Fruit fly (Drosophila melanogaster): ENCODE measurements around the gene CG9525.

- no peak for TF ChIP-seq ovo (GFP tag; optimal IDR thresholded peaks at IDR 0.05)
- no peak for TF ChIP-seq bab1 (GFP tag; optimal IDR thresholded peaks at IDR 0.05)
- TF ChIP-seq CG7045 (GFP tag; optimal IDR thresholded peaks at IDR 0.05) = no peak
- no peak for TF ChIP-seq CG7101 (tag; optimal IDR thresholded peaks at IDR 0.05)
- no peak for TF ChIP-seq kay (GFP tag; ENCODE audit: borderline replicate concordance)
- TF ChIP-seq Crg-1 (GFP tag; optimal IDR thresholded peaks at IDR 0.05) = no peak
- TF ChIP-seq toe (GFP tag; optimal IDR thresholded peaks at IDR 0.05) = no peak
- TF ChIP-seq cic (GFP tag; optimal IDR thresholded peaks at IDR 0.05) = no peak
- TF ChIP-seq tj (GFP tag; optimal IDR thresholded peaks at IDR 0.05) = no peak
These were observed 5.0 kb downstream of the CG9525 start for dm6 chr2L:8957152-8957551.
